Fruit fly (Drosophila melanogaster): ENCODE results near the gene Gr61a.

Gr61a gene

DNA sequence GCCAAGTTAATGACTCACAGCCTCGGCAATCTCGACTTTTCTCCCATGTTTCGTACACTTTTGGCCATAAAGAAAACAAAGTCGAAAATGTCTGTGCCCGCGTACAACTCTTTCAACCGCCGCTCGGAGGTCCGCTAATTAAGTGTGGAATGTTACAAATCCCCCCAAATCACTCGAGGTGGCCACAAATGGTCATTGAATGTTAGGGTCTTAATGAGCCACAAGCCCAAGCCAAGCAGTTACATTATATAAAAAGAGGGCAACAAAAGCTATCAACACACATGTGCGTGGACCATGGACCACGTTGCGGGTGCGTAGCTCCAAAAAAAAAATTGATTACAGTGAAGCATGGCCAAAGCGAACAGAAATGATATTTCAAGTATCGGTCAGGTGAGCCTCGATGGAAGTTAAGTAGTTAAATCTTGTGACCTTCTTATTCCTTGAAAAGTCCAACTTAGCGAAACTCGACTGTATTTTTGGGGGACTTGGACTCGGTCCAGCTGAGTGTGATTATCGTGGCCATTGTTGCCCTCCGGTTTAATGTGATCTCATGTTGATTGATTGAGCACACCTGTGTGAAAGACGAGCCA lies 21.9 kb upstream of the Gr61a start (continued):
- TF ChIP-seq CG8319 (GFP tag; optimal IDR thresholded peaks at IDR 0.05) (peak; percentile 49), Hr38 (GFP tag; optimal IDR thresholded peaks at IDR 0.05) (no peak), Sox15 (GFP tag; optimal IDR thresholded peaks at IDR 0.05) (peak; percentile 55), OdsH (GFP tag; optimal IDR thresholded peaks at IDR 0.05) (peak; percentile 60), esn (GFP tag; optimal IDR thresholded peaks at IDR 0.05) (peak; percentile 73), CG10631 (GFP tag; optimal IDR thresholded peaks at IDR 0.05) (peak; percentile 23), CG6792 (GFP tag; optimal IDR thresholded peaks at IDR 0.05) (peak; percentile 58), pdm3 (GFP tag; optimal IDR thresholded peaks at IDR 0.05) (peak; percentile 63), CG11294 (GFP tag; IDR thresholded peaks at IDR 0.05) (0 out of 2 replicates have a peak, but pooled peaks have one; percentile 6), acj6 (GFP tag; optimal IDR thresholded peaks at IDR 0.05) (peak; percentile 55), dac (GFP tag; optimal IDR thresholded peaks at IDR 0.05) (no peak), Ets21C (GFP tag; optimal IDR thresholded peaks at IDR 0.05) (peak; percentile 67), Lpt (GFP tag; optimal IDR thresholded peaks at IDR 0.05) (no peak), CG9139 (GFP tag; optimal IDR thresholded peaks at IDR 0.05) (no peak), cyc (GFP tag; optimal IDR thresholded peaks at IDR 0.05) (peak; percentile 73), fkh (GFP tag; optimal IDR thresholded peaks at IDR 0.05) (no peak), CG6163 (GFP tag; IDR thresholded peaks at IDR 0.05) (peak; percentile 73), CG1621 (tag; optimal IDR thresholded peaks at IDR 0.05) (no peak), lz (GFP tag; optimal IDR thresholded peaks at IDR 0.05) (peak; percentile 77)

DNA sequence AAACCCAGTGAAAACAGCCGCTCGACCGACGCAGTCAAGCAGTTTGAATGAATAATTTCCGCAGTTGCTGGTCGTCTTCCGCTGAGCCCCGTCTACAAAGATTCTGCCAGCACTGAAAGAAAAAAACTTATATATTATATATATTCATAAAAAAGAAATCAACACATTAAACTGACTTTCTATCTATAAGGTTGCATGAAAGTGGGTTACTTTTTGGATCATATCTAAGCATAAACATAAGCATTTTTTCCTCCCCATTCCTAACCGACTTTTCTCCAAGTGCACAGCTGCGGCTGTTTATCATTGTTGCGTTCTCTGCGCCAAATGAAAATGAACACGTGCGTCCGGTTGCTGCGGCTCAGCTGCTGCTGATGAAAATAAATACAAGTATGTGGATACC lies 20.9 kb upstream of the Gr61a start:
- peak; percentile 87 for TF ChIP-seq esn (GFP tag; optimal IDR thresholded peaks at IDR 0.05)
- peak; percentile 63 for TF ChIP-seq CG11762 (GFP tag; optimal IDR thresholded peaks at IDR 0.05; ENCODE audit: insufficient read depth)
- TF ChIP-seq CG34406 (GFP tag; optimal IDR thresholded peaks at IDR 0.05), result peak; percentile 84
- peak; percentile 50 for TF ChIP-seq CG8319 (GFP tag; optimal IDR thresholded peaks at IDR 0.05)
- TF ChIP-seq CG15336 (GFP tag; IDR thresholded peaks at IDR 0.05), result peak; percentile 88
- TF ChIP-seq CG1621 (tag; optimal IDR thresholded peaks at IDR 0.05), result peak; percentile 73
- TF ChIP-seq Eip75B (GFP tag; optimal IDR thresholded peaks at IDR 0.05), result peak; percentile 73
- peak; percentile 91 for TF ChIP-seq dsx (GFP tag; optimal IDR thresholded peaks at IDR 0.05; ENCODE audit: poor library complexity, severe bottlenecking)
- TF ChIP-seq acj6 (GFP tag; optimal IDR thresholded peaks at IDR 0.05), result peak; percentile 83
- peak; percentile 83 to 89 for TF ChIP-seq ss (GFP tag; optimal IDR thresholded peaks at IDR 0.05)
- peak; percentile 70 for TF ChIP-seq CG6854 (GFP tag; optimal IDR thresholded peaks at IDR 0.05)
- TF ChIP-seq CG6808 (GFP tag; optimal IDR thresholded peaks at IDR 0.05), result peak; percentile 80
- TF ChIP-seq Lpt (GFP tag; optimal IDR thresholded peaks at IDR 0.05), result peak; percentile 76
- peak; percentile 63 for TF ChIP-seq CG11902 (GFP tag; optimal IDR thresholded peaks at IDR 0.05)
- peak; percentile 71 for TF ChIP-seq Sox14 (GFP tag; optimal IDR thresholded peaks at IDR 0.05)
- peak; percentile 82 for TF ChIP-seq Met (GFP tag; optimal IDR thresholded peaks at IDR 0.05)
- peak; percentile 80 for TF ChIP-seq Smox (GFP tag; optimal IDR thresholded peaks at IDR 0.05)
- peak; percentile 68 to 70 for TF ChIP-seq salr (GFP tag; optimal IDR thresholded peaks at IDR 0.05)
- TF ChIP-seq CG6163 (GFP tag; IDR thresholded peaks at IDR 0.05), result peak; percentile 90
- peak; percentile 61 for TF ChIP-seq dac (GFP tag; optimal IDR thresholded peaks at IDR 0.05)
- TF ChIP-seq Ets96B (tag; optimal IDR thresholded peaks at IDR 0.05), result peak; percentile 82
- peak; percentile 73 for TF ChIP-seq CG31627 (GFP tag; optimal IDR thresholded peaks at IDR 0.05)
- peak; percentile 67 for TF ChIP-seq Eip93F (GFP tag; optimal IDR thresholded peaks at IDR 0.05)
- TF ChIP-seq topi (GFP tag; optimal IDR thresholded peaks at IDR 0.05), result peak; percentile 82
- TF ChIP-seq CG4318 (GFP tag; optimal IDR thresholded peaks at IDR 0.05), result peak; percentile 76
- no peak for TF ChIP-seq fkh (GFP tag; optimal IDR thresholded peaks at IDR 0.05)
- peak; percentile 79 for TF ChIP-seq lz (GFP tag; optimal IDR thresholded peaks at IDR 0.05)
- peak; percentile 54 for TF ChIP-seq Blimp-1 (GFP tag; optimal IDR thresholded peaks at IDR 0.05)
- TF ChIP-seq CG8119 (GFP tag; IDR thresholded peaks at IDR 0.05), result peak; percentile 88
- TF ChIP-seq CG9139 (GFP tag; optimal IDR thresholded peaks at IDR 0.05), result peak; percentile 81
- peak; percentile 83 for TF ChIP-seq CG8632 (GFP tag; optimal IDR thresholded peaks at IDR 0.05)
- peak; percentile 77 for TF ChIP-seq CG10669 (GFP tag; optimal IDR thresholded peaks at IDR 0.05)
- TF ChIP-seq eg (GFP tag; IDR thresholded peaks at IDR 0.05), result peak; percentile 93
- TF ChIP-seq achi (GFP tag; optimal IDR thresholded peaks at IDR 0.05), result peak; percentile 88
- TF ChIP-seq pdm3 (GFP tag; optimal IDR thresholded peaks at IDR 0.05), result peak; percentile 79
- peak; percentile 68 for TF ChIP-seq cyc (GFP tag; optimal IDR thresholded peaks at IDR 0.05)
- peak; percentile 95 for TF ChIP-seq Eip78C (GFP tag)
- TF ChIP-seq CG3032 (tag; optimal IDR thresholded peaks at IDR 0.05), result peak; percentile 83
- peak; percentile 66 for TF ChIP-seq Hr4 (GFP tag; optimal IDR thresholded peaks at IDR 0.05)
- peak; percentile 85 for TF ChIP-seq Sox102F (GFP tag; optimal IDR thresholded peaks at IDR 0.05)

All from whole organism, prepupa.